Fruit fly (Drosophila melanogaster) whole organism, embryonic: ENCODE measurements around the gene CG17127.

Source experiments
- Adf1 ChIP-seq: fragments of 200-800 bp; sonication (Bioruptor generic); IDR thresholded peaks from 2 replicates; pipeline ENCODE4 v1.3.6; 2022; ENCODE audit warnings: missing biosample characterization, missing genetic modification characterization
- BEAF-32 ChIP-seq: fragments of 200-800 bp; sonication (Bioruptor generic); optimal IDR thresholded peaks from 3 replicates; lab custom pipeline; 2017; ENCODE audit warnings: missing biosample characterization, missing genetic modification characterization, mild to moderate bottlenecking, moderate library complexity, missing genetic modification reagents
- Bteb2 ChIP-seq: fragments of 200-800 bp; sonication (Bioruptor generic); optimal IDR thresholded peaks from 2 replicates; lab custom pipeline; 2016; ENCODE audit warnings: missing biosample characterization, missing genetic modification characterization
- CG11456 ChIP-seq: fragments of 200-800 bp; sonication (Bioruptor generic); IDR thresholded peaks from 3 replicates; pipeline ENCODE4 v1.3.6; 2022; ENCODE audit warnings: missing biosample characterization, missing genetic modification characterization
- CG11560 ChIP-seq: fragments of 200-800 bp; sonication (Bioruptor generic); IDR thresholded peaks from 3 replicates; pipeline ENCODE4 v1.3.6; 2022; ENCODE audit warnings: missing biosample characterization, missing genetic modification characterization
- CG12769 ChIP-seq: fragments of 200-800 bp; sonication (Bioruptor generic); optimal IDR thresholded peaks from 2 replicates; lab custom pipeline; 2019; ENCODE audit warnings: missing biosample characterization, mild to moderate bottlenecking, missing genetic modification characterization, moderate library complexity
- CG14965 ChIP-seq: fragments of 200-800 bp; sonication (Bioruptor generic); optimal IDR thresholded peaks from 2 replicates; lab custom pipeline; 2016; ENCODE audit warnings: missing biosample characterization, missing genetic modification characterization, borderline replicate concordance
- CG17186 ChIP-seq: fragments of 200-800 bp; sonication (Bioruptor generic); optimal IDR thresholded peaks from 3 replicates; lab custom pipeline; 2017; ENCODE audit warnings: missing biosample characterization, missing genetic modification reagents, missing genetic modification characterization
- CG1832 ChIP-seq: fragments of 200-800 bp; sonication (Bioruptor generic); optimal IDR thresholded peaks from 2 replicates; lab custom pipeline; 2017; ENCODE audit warnings: missing biosample characterization, mild to moderate bottlenecking, missing genetic modification characterization, inconsistent platforms
- CG42726 ChIP-seq: fragments of 200-800 bp; sonication (Bioruptor generic); IDR thresholded peaks from 2 replicates; pipeline ENCODE4 v1.3.6; 2022; ENCODE audit warnings: missing biosample characterization, missing genetic modification characterization; ENCODE audit not compliant: partially characterized antibody
- CG4360 ChIP-seq: fragments of 200-800 bp; sonication (Bioruptor generic); IDR thresholded peaks from 2 replicates; pipeline ENCODE4 v1.3.6; 2022; ENCODE audit warnings: missing biosample characterization, missing genetic modification characterization
- CG6791 ChIP-seq: fragments of 200-800 bp; sonication (Bioruptor generic); IDR thresholded peaks from 3 replicates; pipeline ENCODE4 v1.3.6; 2022; ENCODE audit warnings: missing biosample characterization, missing genetic modification characterization; ENCODE audit not compliant: partially characterized antibody
- CG7271 ChIP-seq: fragments of 200-800 bp; sonication (Bioruptor generic); optimal IDR thresholded peaks from 2 replicates; lab custom pipeline; 2018; ENCODE audit warnings: missing biosample characterization, mild to moderate bottlenecking, missing genetic modification characterization, moderate library complexity
- CG7786 ChIP-seq: fragments of 200-800 bp; sonication (Bioruptor generic); optimal IDR thresholded peaks from 2 replicates; lab custom pipeline; 2016; ENCODE audit warnings: missing biosample characterization, missing genetic modification characterization
- CG8924 ChIP-seq: fragments of 200-800 bp; optimal IDR thresholded peaks from 3 replicates; lab custom pipeline; 2019; ENCODE audit warnings: missing biosample characterization, mild to moderate bottlenecking, missing genetic modification characterization, moderate library complexity
- CG9932 ChIP-seq: fragments of 200-800 bp; sonication (Bioruptor generic); IDR thresholded peaks from 2 replicates; pipeline ENCODE4 v1.3.6; 2022; ENCODE audit warnings: missing biosample characterization, missing genetic modification characterization
- CoRest ChIP-seq: fragments of 200-800 bp; sonication (Bioruptor generic); optimal IDR thresholded peaks from 3 replicates; lab custom pipeline; 2018; ENCODE audit warnings: missing biosample characterization, mild to moderate bottlenecking, missing genetic modification characterization, moderate library complexity
- E2f1 ChIP-seq: fragments of 200-800 bp; sonication (Bioruptor generic); IDR thresholded peaks from 2 replicates; pipeline ENCODE4 v1.3.6; 2022; ENCODE audit warnings: missing biosample characterization, missing genetic modification characterization
- Fer1 ChIP-seq: fragments of 200-800 bp; sonication (Bioruptor generic); optimal IDR thresholded peaks from 2 replicates; lab custom pipeline; 2017; ENCODE audit warnings: missing biosample characterization, mild to moderate bottlenecking, missing genetic modification characterization
- Fer3 ChIP-seq: fragments of 200-800 bp; sonication (Bioruptor generic); optimal IDR thresholded peaks from 2 replicates; lab custom pipeline; 2018; ENCODE audit warnings: missing biosample characterization, mild to moderate bottlenecking, missing genetic modification characterization, moderate library complexity
- HmgZ ChIP-seq: fragments of 200-800 bp; sonication (Bioruptor generic); optimal IDR thresholded peaks from 2 replicates; lab custom pipeline; 2018; ENCODE audit warnings: missing biosample characterization, mild to moderate bottlenecking, missing genetic modification characterization
- MBD-R2 ChIP-seq: fragments of 200-800 bp; sonication (Bioruptor generic); IDR thresholded peaks from 2 replicates; pipeline ENCODE4 v1.3.6; 2022; ENCODE audit warnings: missing biosample characterization, missing genetic modification characterization
- Mes4 ChIP-seq: fragments of 200-800 bp; sonication (Bioruptor generic); optimal IDR thresholded peaks from 2 replicates; lab custom pipeline; 2016; ENCODE audit warnings: missing biosample characterization, missing genetic modification characterization
- Oaz ChIP-seq: fragments of 200-800 bp; sonication (Bioruptor generic); IDR thresholded peaks from 2 replicates; pipeline ENCODE4 v1.3.6; 2022; ENCODE audit warnings: missing biosample characterization, missing genetic modification characterization
- Opbp ChIP-seq: fragments of 200-800 bp; sonication (Bioruptor generic); IDR thresholded peaks from 3 replicates; pipeline ENCODE4 v1.3.6; 2022; ENCODE audit warnings: missing biosample characterization, missing genetic modification characterization; ENCODE audit not compliant: partially characterized antibody
- Rx ChIP-seq: fragments of 200-800 bp; sonication (Bioruptor generic); IDR thresholded peaks from 2 replicates; pipeline ENCODE4 v1.3.6; 2022; ENCODE audit warnings: missing biosample characterization, missing genetic modification characterization
- Side ChIP-seq: fragments of 200-800 bp; sonication (Bioruptor generic); optimal IDR thresholded peaks from 2 replicates; lab custom pipeline; 2016; ENCODE audit warnings: missing biosample characterization, missing genetic modification characterization
- Sox100B ChIP-seq: fragments of 200-800 bp; sonication (Bioruptor generic); optimal IDR thresholded peaks from 3 replicates; lab custom pipeline; 2018; ENCODE audit warnings: missing biosample characterization, mild to moderate bottlenecking, missing genetic modification characterization
- Spps ChIP-seq: fragments of 200-800 bp; sonication (Bioruptor generic); optimal IDR thresholded peaks from 2 replicates; lab custom pipeline; 2018; ENCODE audit warnings: missing biosample characterization, mild to moderate bottlenecking, missing genetic modification characterization
- Trl ChIP-seq, 3 experiments: fragments of >200 bp in 2 of 3; fragments of 200-800 bp in 1 of 3; sonication (Bioruptor generic) in 1 of 3; optimal IDR thresholded peaks; 2 replicates in 1 of 3; 3 replicates in 2 of 3; lab custom pipeline; 2016 to 2017; ENCODE audit warnings: missing biosample characterization in 1 of 3, missing genetic modification characterization in 1 of 3
- Usf ChIP-seq: fragments of 200-800 bp; sonication (Bioruptor generic); optimal IDR thresholded peaks from 2 replicates; lab custom pipeline; 2017; ENCODE audit warnings: missing genotype, missing biosample characterization, missing genetic modification characterization
- Vsx1 ChIP-seq: fragments of 200-800 bp; sonication (Bioruptor generic); optimal IDR thresholded peaks from 2 replicates; lab custom pipeline; 2017; ENCODE audit warnings: missing biosample characterization, mild to moderate bottlenecking, missing genetic modification characterization, missing genetic modification reagents
- ap ChIP-seq: fragments of 200-800 bp; sonication (Bioruptor generic); IDR thresholded peaks from 2 replicates; pipeline ENCODE4 v1.3.6; 2022; ENCODE audit warnings: missing biosample characterization, missing genetic modification characterization
- ato ChIP-seq: fragments of 200-800 bp; sonication (Bioruptor generic); IDR thresholded peaks from 2 replicates; pipeline ENCODE4 v1.3.6; 2022; ENCODE audit warnings: missing biosample characterization, missing genetic modification characterization; ENCODE audit not compliant: partially characterized antibody
- caup ChIP-seq: fragments of 200-800 bp; sonication (Bioruptor generic); optimal IDR thresholded peaks from 3 replicates; lab custom pipeline; 2017; ENCODE audit warnings: missing biosample characterization, mild to moderate bottlenecking, missing genetic modification characterization, moderate library complexity; ENCODE audit not compliant: severe bottlenecking
- dysf ChIP-seq: fragments of 200-800 bp; sonication (Bioruptor generic); IDR thresholded peaks from 3 replicates; pipeline ENCODE4 v1.3.6; 2022; ENCODE audit warnings: missing biosample characterization, missing genetic modification characterization
- esg ChIP-seq: fragments of 200-800 bp; sonication (Bioruptor generic); conservative IDR thresholded peaks from 2 replicates; pipeline ENCODE4 v1.3.6; 2022; ENCODE audit warnings: missing biosample characterization, missing genetic modification characterization
- ewg ChIP-seq: fragments of 200-800 bp; sonication (Bioruptor generic); optimal IDR thresholded peaks from 3 replicates; lab custom pipeline; 2017; ENCODE audit warnings: mild to moderate bottlenecking, missing biosample characterization, missing genetic modification reagents, missing genetic modification characterization
- gfzf ChIP-seq: fragments of 200-800 bp; sonication (Bioruptor generic); optimal IDR thresholded peaks from 2 replicates; lab custom pipeline; 2016; ENCODE audit warnings: missing biosample characterization, mild to moderate bottlenecking, missing genetic modification characterization, moderate library complexity
- insv ChIP-seq, 2 experiments: fragments of 200-800 bp; sonication (Bioruptor generic); optimal IDR thresholded peaks; 3 replicates each; lab custom pipeline; 2016 to 2018; ENCODE audit warnings: missing biosample characterization in 2 of 2, missing genetic modification characterization in 2 of 2
- lola ChIP-seq, 3 experiments: fragments of >200 bp in 2 of 3; fragments of 200-800 bp in 1 of 3; sonication (Bioruptor generic) in 1 of 3; optimal IDR thresholded peaks; 2 replicates each; lab custom pipeline; 2017 to 2019; ENCODE audit warnings: missing biosample characterization in 3 of 3, missing genetic modification characterization in 3 of 3, mild to moderate bottlenecking in 1 of 3, moderate library complexity in 1 of 3
- luna ChIP-seq: fragments of 200-800 bp; sonication (Bioruptor generic); optimal IDR thresholded peaks from 2 replicates; lab custom pipeline; 2016; ENCODE audit warnings: missing biosample characterization, missing genetic modification characterization
- nom ChIP-seq: fragments of 200-800 bp; sonication (Bioruptor generic); optimal IDR thresholded peaks from 2 replicates; lab custom pipeline; 2017; ENCODE audit warnings: missing biosample characterization, missing genetic modification characterization, mild to moderate bottlenecking, moderate library complexity, missing genetic modification reagents
- org-1 ChIP-seq: fragments of 200-800 bp; sonication (Bioruptor generic); optimal IDR thresholded peaks from 2 replicates; lab custom pipeline; 2017; ENCODE audit warnings: missing biosample characterization, missing genetic modification characterization
- phol ChIP-seq: fragments of 200-800 bp; sonication (Bioruptor generic); optimal IDR thresholded peaks from 3 replicates; lab custom pipeline; 2018; ENCODE audit warnings: missing biosample characterization, mild to moderate bottlenecking, missing genetic modification characterization, moderate library complexity
- scrt ChIP-seq: fragments of 200-800 bp; sonication (Bioruptor generic); optimal IDR thresholded peaks from 2 replicates; lab custom pipeline; 2018; ENCODE audit warnings: missing biosample characterization, mild to moderate bottlenecking, missing genetic modification characterization, moderate library complexity
- ttk ChIP-seq: fragments of 200-800 bp; sonication (Bioruptor generic); IDR thresholded peaks from 2 replicates; pipeline ENCODE4 v2.1.2; 2022; ENCODE audit warnings: missing biosample characterization, missing genetic modification characterization

CG17127 gene

dm6 chr2L:10800877-10801719 is 30.4 kb downstream of the CG17127 start, which contains the start of gene CG31869 (continued):
- TF ChIP-seq Opbp (GFP tag; lab: Robert Waterston, UW) (no peak), CG14965 (GFP tag; lab: Kevin White, UChicago) (no peak), Adf1 (peak; percentile 38), phol (tag; lab: Kevin White, UChicago) (no peak), CG9932 (GFP tag; lab: Robert Waterston, UW) (peak; percentile 52), ap (GFP tag; lab: Robert Waterston, UW) (no peak), Fer3 (tag; lab: Kevin White, UChicago) (no peak), CG8924 (tag; lab: Kevin White, UChicago) (no peak), CG7271 (no peak), Spps (tag; lab: Kevin White, UChicago) (no peak), Usf (GFP tag; lab: Kevin White, UChicago) (no peak), Trl (optimal IDR thresholded peaks at IDR 0.05; lab: Kevin White, UChicago) (no peak), Trl (GFP tag; optimal IDR thresholded peaks at IDR 0.05; lab: Kevin White, UChicago) (no peak), BEAF-32 (GFP tag; lab: Kevin White, UChicago) (no peak), CG7786 (GFP tag; lab: Kevin White, UChicago) (no peak), CoRest (tag; lab: Kevin White, UChicago) (no peak), HmgZ (tag; lab: Kevin White, UChicago) (no peak), insv (GFP tag; optimal IDR thresholded peaks at IDR 0.05; lab: Kevin White, UChicago) (no peak), ttk (GFP tag; lab: Robert Waterston, UW) (peak; percentile 40; the same call in 1 of the 2 replicates), Fer1 (GFP tag; lab: Kevin White, UChicago) (no peak), nom (no peak), esg (no peak), Vsx1 (no peak), Mes4 (no peak), E2f1 (GFP tag; lab: Robert Waterston, UW) (0 out of 2 replicates have a peak, but pooled peaks have one; percentile 19), scrt (GFP tag; lab: Kevin White, UChicago) (no peak), Sox100B (no peak), CG12769 (tag; lab: Kevin White, UChicago) (no peak), MBD-R2 (GFP tag; lab: Robert Waterston, UW) (no peak), gfzf (GFP tag; lab: Kevin White, UChicago) (no peak), CG1832 (no peak), CG4360 (GFP tag; lab: Robert Waterston, UW) (0 out of 2 replicates have a peak, but pooled peaks have one; percentile 24), dysf (peak; percentile 38; the same call in 1 of the 3 replicates), CG11560 (tag; lab: Robert Waterston, UW) (no peak), lola (GFP tag; optimal IDR thresholded peaks at IDR 0.05; lab: Kevin White, UChicago) (no peak), Side (no peak), Bteb2 (GFP tag; lab: Kevin White, UChicago) (no peak), luna (GFP tag; lab: Kevin White, UChicago) (no peak), Rx (GFP tag; lab: Robert Waterston, UW) (0 out of 2 replicates have a peak, but pooled peaks have one; percentile 10), org-1 (no peak), CG42726 (GFP tag; lab: Robert Waterston, UW) (no peak), CG6791 (GFP tag; lab: Robert Waterston, UW) (0 out of 3 replicates have a peak, but pooled peaks have one; percentile 28), ewg (GFP tag; lab: Kevin White, UChicago) (no peak), CG11456 (GFP tag; lab: Robert Waterston, UW) (no peak; the same call in 2 of the 3 replicates), ato (no peak), Oaz (GFP tag; lab: Robert Waterston, UW) (0 out of 2 replicates have a peak, but pooled peaks have one; percentile 25), CG17186 (GFP tag; lab: Kevin White, UChicago) (no peak), caup (GFP tag; lab: Kevin White, UChicago) (no peak)
